Fruit fly (Drosophila melanogaster): Measurements from ENCODE around the gene CG7168.
A peak's percentile ranks its signal among the peaks of the same experiment; 100 is the strongest.

CG7168 gene

dm6 chr3R:18255281-18255680 is 29.4 kb upstream of the CG7168 start, which contains the start of the genes Ada2a, Polr2D, Tgs1 and moi (continued):
- TF ChIP-seq CG10209 (GFP tag; optimal IDR thresholded peaks at IDR 0.05) (no peak), Oaz (GFP tag; IDR thresholded peaks at IDR 0.05) (no peak), lmd (GFP tag; IDR thresholded peaks at IDR 0.05) (no peak), cad (GFP tag; optimal IDR thresholded peaks at IDR 0.05) (no peak), CG1832 (GFP tag; optimal IDR thresholded peaks at IDR 0.05) (no peak), nmo (GFP tag; optimal IDR thresholded peaks at IDR 0.05) (peak; percentile 7), sima (GFP tag; optimal IDR thresholded peaks at IDR 0.05) (no peak), slou (GFP tag; optimal IDR thresholded peaks at IDR 0.05) (no peak), nom (GFP tag; optimal IDR thresholded peaks at IDR 0.05) (no peak), CG18262 (tag; optimal IDR thresholded peaks at IDR 0.05) (no peak), MESR4 (GFP tag; optimal IDR thresholded peaks at IDR 0.05) (peak; percentile 78), CG11093 (GFP tag; IDR thresholded peaks at IDR 0.05) (no peak), ci (GFP tag; IDR thresholded peaks at IDR 0.05) (no peak), Hr78 (GFP tag; optimal IDR thresholded peaks at IDR 0.05) (no peak), CG3995 (GFP tag; optimal IDR thresholded peaks at IDR 0.05) (peak; percentile 10), CG4328 (GFP tag; optimal IDR thresholded peaks at IDR 0.05) (no peak), CG14667 (GFP tag; IDR thresholded peaks at IDR 0.05) (no peak), klu (GFP tag; IDR thresholded peaks at IDR 0.05) (no peak), CG7745 (tag; optimal IDR thresholded peaks at IDR 0.05) (no peak), CG2129 (GFP tag; IDR thresholded peaks at IDR 0.05; ENCODE audit: partially characterized antibody) (peak; percentile 42; the same call in 1 of the 2 replicates), odd (GFP tag; optimal IDR thresholded peaks at IDR 0.05) (no peak), eyg (GFP tag; optimal IDR thresholded peaks at IDR 0.05) (no peak), CG16815 (GFP tag; optimal IDR thresholded peaks at IDR 0.05) (no peak), pum (GFP tag; optimal IDR thresholded peaks at IDR 0.05) (no peak), CHES-1-like (GFP tag; optimal IDR thresholded peaks at IDR 0.05) (peak; percentile 63)

- TF ChIP-seq CG17361 (GFP tag; IDR thresholded peaks at IDR 0.05) (no peak), chn (GFP tag; optimal IDR thresholded peaks at IDR 0.05) (no peak), ara (GFP tag; IDR thresholded peaks at IDR 0.05) (no peak), CG7372 (GFP tag; IDR thresholded peaks at IDR 0.05) (no peak), CG1792 (GFP tag; optimal IDR thresholded peaks at IDR 0.05) (no peak), sisA (GFP tag; IDR thresholded peaks at IDR 0.05) (no peak), Sin3A (optimal IDR thresholded peaks at IDR 0.05) (peak; percentile 8), pnt (GFP tag; optimal IDR thresholded peaks at IDR 0.05) (no peak), CG10147 (GFP tag; optimal IDR thresholded peaks at IDR 0.05) (no peak), ash1 (GFP tag; optimal IDR thresholded peaks at IDR 0.05) (no peak), fd3F (GFP tag; optimal IDR thresholded peaks at IDR 0.05) (no peak), Spps (tag; optimal IDR thresholded peaks at IDR 0.05) (no peak), Rfx (GFP tag; IDR thresholded peaks at IDR 0.05) (no peak), CG17912 (GFP tag; optimal IDR thresholded peaks at IDR 0.05) (no peak), CG34422 (GFP tag; IDR thresholded peaks at IDR 0.05) (no peak), CG30431 (GFP tag; optimal IDR thresholded peaks at IDR 0.05) (no peak), Six4 (GFP tag; optimal IDR thresholded peaks at IDR 0.05) (no peak), ap (GFP tag; IDR thresholded peaks at IDR 0.05) (no peak), Dp (GFP tag; optimal IDR thresholded peaks at IDR 0.05) (peak; percentile 89), sens-2 (GFP tag; IDR thresholded peaks at IDR 0.05) (no peak), lola (GFP tag; optimal IDR thresholded peaks at IDR 0.05) (no peak), Fer1 (GFP tag; optimal IDR thresholded peaks at IDR 0.05) (peak; percentile 5), gro (GFP tag; optimal IDR thresholded peaks at IDR 0.05) (no peak), sd (tag; optimal IDR thresholded peaks at IDR 0.05) (no peak), HLH3B (GFP tag; IDR thresholded peaks at IDR 0.05) (no peak), Eip74EF (GFP tag; optimal IDR thresholded peaks at IDR 0.05) (no peak), Lim3 (GFP tag; IDR thresholded peaks at IDR 0.05) (no peak), ssp (GFP tag; IDR thresholded peaks at IDR 0.05) (no peak)
Measured at dm6 chr3R:18252578-18252977, 26.7 kb upstream of the CG7168 start, which contains the start of gene CG12320. CG12320 (minus strand) TSS chr3R:18252734.

Data from whole organism, embryonic.